Worm (Caenorhabditis elegans): ENCODE results near the gene ubxn-2.

Gene ubxn-2

ce11 chrIV:2708329-2708965 is 17.2 kb downstream of the ubxn-2 start (continued):
- TF ChIP-seq tbx-2 (tag; optimal IDR thresholded peaks at IDR 0.05), result peak; percentile 72
- TF ChIP-seq pax-1 (tag; optimal IDR thresholded peaks at IDR 0.05), result no peak
- TF ChIP-seq ceh-19 (GFP tag; optimal IDR thresholded peaks at IDR 0.05), result no peak
- TF ChIP-seq pag-3 (tag; optimal IDR thresholded peaks at IDR 0.05; ENCODE audit: borderline replicate concordance), result no peak
- TF ChIP-seq lin-11 (tag; optimal IDR thresholded peaks at IDR 0.05), result no peak
- TF ChIP-seq unc-55 (GFP tag; optimal IDR thresholded peaks at IDR 0.05), result peak; percentile 87
- TF ChIP-seq rnt-1 (tag; optimal IDR thresholded peaks at IDR 0.05), result peak; percentile 42
- no peak for TF ChIP-seq K02D7.2 (tag; optimal IDR thresholded peaks at IDR 0.05)
- no peak for TF ChIP-seq ceh-24 (tag; optimal IDR thresholded peaks at IDR 0.05)
- peak; percentile 89 for TF ChIP-seq nfya-1 (tag; optimal IDR thresholded peaks at IDR 0.05)
- peak; percentile 78 for TF ChIP-seq ceh-18 (tag; optimal IDR thresholded peaks at IDR 0.05)
- TF ChIP-seq pros-1 (tag; optimal IDR thresholded peaks at IDR 0.05), result peak; percentile 51
- TF ChIP-seq elt-2 (tag; optimal IDR thresholded peaks at IDR 0.05), result no peak
- TF ChIP-seq T23F11.4 (GFP tag; optimal IDR thresholded peaks at IDR 0.05), result no peak
- no peak for TF ChIP-seq pqm-1 (tag; optimal IDR thresholded peaks at IDR 0.05)
- peak; percentile 24 for TF ChIP-seq hlh-8 (tag; optimal IDR thresholded peaks at IDR 0.05)
- TF ChIP-seq pha-2 (tag; optimal IDR thresholded peaks at IDR 0.05), result no peak
- peak; percentile 10 for TF ChIP-seq dve-1 (tag; optimal IDR thresholded peaks at IDR 0.05)
- peak; percentile 24 for TF ChIP-seq sdc-2 (tag; optimal IDR thresholded peaks at IDR 0.05)
- peak; percentile 52 for TF ChIP-seq ceh-34 (tag; optimal IDR thresholded peaks at IDR 0.05)
- TF ChIP-seq elt-4 (tag; optimal IDR thresholded peaks at IDR 0.05), result no peak
- TF ChIP-seq che-1 (tag; optimal IDR thresholded peaks at IDR 0.05), result no peak

ce11 chrIV:2707012-2707411 is 18.6 kb downstream of the ubxn-2 start, which contains the start of gene ubc-8:
Gene ubc-8, minus strand, starts transcription at chrIV:2707238.
- TF ChIP-seq F13H6.1 (tag; optimal IDR thresholded peaks at IDR 0.05) (no peak), unc-42 (tag; optimal IDR thresholded peaks at IDR 0.05) (no peak), ceh-24 (tag; optimal IDR thresholded peaks at IDR 0.05) (no peak), rnt-1 (tag; optimal IDR thresholded peaks at IDR 0.05) (no peak), pat-9 (tag; optimal IDR thresholded peaks at IDR 0.05) (no peak), ceh-18 (tag; optimal IDR thresholded peaks at IDR 0.05) (no peak), hlh-13 (GFP tag; optimal IDR thresholded peaks at IDR 0.05) (no peak), fkh-10 (GFP tag; optimal IDR thresholded peaks at IDR 0.05) (no peak), ceh-34 (tag; optimal IDR thresholded peaks at IDR 0.05) (no peak), unc-3 (GFP tag; conservative IDR thresholded peaks at IDR 0.05) (no peak), unc-3 (tag; optimal IDR thresholded peaks at IDR 0.05) (no peak), pros-1 (tag; optimal IDR thresholded peaks at IDR 0.05) (no peak), npax-4 (tag; optimal IDR thresholded peaks at IDR 0.05) (no peak), ttx-3 (tag; optimal IDR thresholded peaks at IDR 0.05) (no peak), gmeb-2 (tag; optimal IDR thresholded peaks at IDR 0.05) (no peak), pha-2 (tag; optimal IDR thresholded peaks at IDR 0.05) (no peak), ets-4 (tag; optimal IDR thresholded peaks at IDR 0.05) (no peak)

ce11 chrIV:2705675-2706074 is 19.9 kb downstream of the ubxn-2 start:
- TF ChIP-seq ref-2 (tag; optimal IDR thresholded peaks at IDR 0.05) (no peak), eyg-1 (tag; optimal IDR thresholded peaks at IDR 0.05) (no peak), unc-3 (GFP tag; conservative IDR thresholded peaks at IDR 0.05) (no peak), unc-3 (tag; optimal IDR thresholded peaks at IDR 0.05) (no peak), pqm-1 (tag; optimal IDR thresholded peaks at IDR 0.05) (no peak), fkh-10 (GFP tag; optimal IDR thresholded peaks at IDR 0.05) (no peak), hlh-30 (tag; optimal IDR thresholded peaks at IDR 0.05; ENCODE audit: insufficient read depth) (no peak), pat-9 (tag; optimal IDR thresholded peaks at IDR 0.05) (no peak), C08G9.2 (tag; optimal IDR thresholded peaks at IDR 0.05) (no peak), ttx-3 (tag; optimal IDR thresholded peaks at IDR 0.05) (no peak), nhr-11 (tag; optimal IDR thresholded peaks at IDR 0.05) (no peak), unc-55 (GFP tag; optimal IDR thresholded peaks at IDR 0.05) (no peak), zip-5 (tag; optimal IDR thresholded peaks at IDR 0.05) (no peak), hlh-6 (tag; optimal IDR thresholded peaks at IDR 0.05) (no peak), nfya-1 (tag; optimal IDR thresholded peaks at IDR 0.05) (no peak), fkh-6 (tag; optimal IDR thresholded peaks at IDR 0.05) (no peak), ceh-48 (tag; optimal IDR thresholded peaks at IDR 0.05) (no peak), ceh-2 (tag; optimal IDR thresholded peaks at IDR 0.05) (no peak), ets-4 (tag; optimal IDR thresholded peaks at IDR 0.05) (no peak)
